Worm (Caenorhabditis elegans) whole organism, L4/young adult: Measurements from ENCODE around the gene fbxb-75.

Source experiments
- W03F9.2 ChIP-seq: fragments of 150-350 bp; optimal IDR thresholded peaks from 2 replicates; lab custom pipeline; 2014; ENCODE audit warnings: missing biosample characterization, missing genetic modification characterization
- dao-5 ChIP-seq: sonication (generic microtip); optimal IDR thresholded peaks from 2 replicates; lab custom pipeline; 2016; ENCODE audit warnings: missing genotype, missing genetic modification characterization, moderate library complexity, missing compliant biosample characterization
- him-1 ChIP-seq: sonication (generic microtip); optimal IDR thresholded peaks from 2 replicates; lab custom pipeline; 2016; ENCODE audit warnings: missing genotype, missing genetic modification reagents, missing genetic modification characterization, missing compliant biosample characterization

Gene fbxb-75

ce11 chrIV:4447367-4447766 is 6.4 kb upstream of the fbxb-75 start:
- TF ChIP-seq him-1 = no peak
- no peak for TF ChIP-seq W03F9.2 (tag; lab: Kevin White, UChicago)

ce11 chrIV:4447284-4447366 is 6.1 kb upstream of the fbxb-75 start, which contains the start of gene chat-1:
Gene chat-1 (plus strand): TSS chrIV:4447331.
- TF ChIP-seq dao-5 (tag; lab: Kevin White, UChicago) = no peak
- TF ChIP-seq W03F9.2 (tag; lab: Kevin White, UChicago) = no peak
- TF ChIP-seq him-1 = no peak

- TF ChIP-seq him-1 = no peak
- no peak for TF ChIP-seq W03F9.2 (tag; lab: Kevin White, UChicago)
- TF ChIP-seq dao-5 (tag; lab: Kevin White, UChicago) = no peak
Observed at ce11 chrIV:4446884-4447283, 5.9 kb upstream of the fbxb-75 start.

ce11 chrIV:4445711-4446290 is 4.8 kb upstream of the fbxb-75 start, which contains the start of the genes wapl-1 and htz-1:
Gene wapl-1 (minus strand): TSS chrIV:4445740.
Gene htz-1 (plus strand): TSS chrIV:4446216.
- TF ChIP-seq W03F9.2 (tag; lab: Kevin White, UChicago) (peak; percentile 96), him-1 (peak; percentile 43), dao-5 (tag; lab: Kevin White, UChicago) (no peak)

ce11 chrIV:4439190-4439589 is 1.8 kb downstream of the fbxb-75 start, which contains the start of gene fbxb-74:
Gene fbxb-74 (minus strand): TSS chrIV:4439290.
- TF ChIP-seq W03F9.2 (tag; lab: Kevin White, UChicago) = no peak
- TF ChIP-seq him-1 = no peak
- TF ChIP-seq dao-5 (tag; lab: Kevin White, UChicago) = no peak

ce11 chrIV:4437825-4438224 is 3.2 kb downstream of the fbxb-75 start:
- TF ChIP-seq W03F9.2 (tag; lab: Kevin White, UChicago) = no peak
- no peak for TF ChIP-seq him-1
- no peak for TF ChIP-seq dao-5 (tag; lab: Kevin White, UChicago)

- TF ChIP-seq him-1 (no peak), W03F9.2 (tag; lab: Kevin White, UChicago) (no peak), dao-5 (tag; lab: Kevin White, UChicago) (no peak)
Observed at ce11 chrIV:4434441-4435084, 6.4 kb downstream of the fbxb-75 start, which contains the start of the genes R08C7.8 and R08C7.4. Gene R08C7.8 (minus strand): TSS chrIV:4434541. Gene R08C7.4 (plus strand): TSS chrIV:4435034.

ce11 chrIV:4429901-4430300 is 11.1 kb downstream of the fbxb-75 start, which contains the start of the genes str-185 and R08C7.5:
Gene str-185 (minus strand): TSS chrIV:4430001.
Gene R08C7.5 (plus strand): TSS chrIV:4430229.
- TF ChIP-seq dao-5 (tag; lab: Kevin White, UChicago) (no peak), W03F9.2 (tag; lab: Kevin White, UChicago) (no peak), him-1 (no peak)

ce11 chrIV:4423885-4424284 is 17.1 kb downstream of the fbxb-75 start:
- TF ChIP-seq W03F9.2 (tag; lab: Kevin White, UChicago) (no peak), dao-5 (tag; lab: Kevin White, UChicago) (no peak), him-1 (no peak)

ce11 chrIV:4423026-4423425 is 18.0 kb downstream of the fbxb-75 start:
- TF ChIP-seq him-1 = no peak
- no peak for TF ChIP-seq W03F9.2 (tag; lab: Kevin White, UChicago)
- no peak for TF ChIP-seq dao-5 (tag; lab: Kevin White, UChicago)

- TF ChIP-seq W03F9.2 (tag; lab: Kevin White, UChicago) (no peak), dao-5 (tag; lab: Kevin White, UChicago) (no peak), him-1 (no peak)
Observed at ce11 chrIV:4422029-4422428, 18.9 kb downstream of the fbxb-75 start, which contains the start of gene clec-175. Gene clec-175 (plus strand): TSS chrIV:4422329.

- TF ChIP-seq him-1 (no peak), dao-5 (tag; lab: Kevin White, UChicago) (no peak), W03F9.2 (tag; lab: Kevin White, UChicago) (no peak)
Observed at ce11 chrIV:4413114-4413513, 27.9 kb downstream of the fbxb-75 start.

ce11 chrIV:4411948-4412335 is 29.0 kb downstream of the fbxb-75 start:
- TF ChIP-seq him-1 (no peak), W03F9.2 (tag; lab: Kevin White, UChicago) (no peak), dao-5 (tag; lab: Kevin White, UChicago) (no peak)

- TF ChIP-seq him-1 = no peak
- no peak for TF ChIP-seq W03F9.2 (tag; lab: Kevin White, UChicago)
Observed at ce11 chrIV:4411311-4411947, 29.5 kb downstream of the fbxb-75 start.
